Worm (Caenorhabditis elegans) whole organism, L2 larva: ENCODE measurements around the gene T18D3.6.

Source experiments
- C34F6.9 ChIP-seq: fragments of 150-350 bp; optimal IDR thresholded peaks from 2 replicates; lab custom pipeline; 2014; ENCODE audit warnings: missing biosample characterization, missing genetic modification characterization
- F13H6.1 ChIP-seq: sonication (generic microtip); optimal IDR thresholded peaks from 2 replicates; lab custom pipeline; 2016; ENCODE audit warnings: missing genetic modification characterization, missing compliant biosample characterization
- R02D3.7 ChIP-seq: fragments of 150-350 bp; optimal IDR thresholded peaks from 2 replicates; lab custom pipeline; 2014; ENCODE audit warnings: missing biosample characterization, missing genetic modification characterization
- Y55F3AM.14 ChIP-seq: fragments of 200-800 bp; sonication (Bioruptor generic); optimal IDR thresholded peaks from 2 replicates; lab custom pipeline; 2018; ENCODE audit warnings: mild to moderate bottlenecking, missing genetic modification characterization, missing compliant biosample characterization
- ZK546.5 ChIP-seq: sonication (generic microtip); optimal IDR thresholded peaks from 2 replicates; lab custom pipeline; 2017; ENCODE audit warnings: missing biosample characterization, missing genetic modification characterization
- alr-1 ChIP-seq: fragments of 150-350 bp; optimal IDR thresholded peaks from 2 replicates; lab custom pipeline; 2014; ENCODE audit warnings: missing biosample characterization, missing genetic modification characterization
- ama-1 ChIP-seq: fragments of 150-350 bp; optimal IDR thresholded peaks from 2 replicates; lab custom pipeline; 2018; ENCODE audit warnings: inconsistent platforms
- blmp-1 ChIP-seq: sonication (generic microtip); optimal IDR thresholded peaks from 2 replicates; lab custom pipeline; 2017; ENCODE audit warnings: missing genetic modification characterization, mild to moderate bottlenecking, missing compliant biosample characterization, antibody characterized with exemption, moderate library complexity; ENCODE audit not compliant: insufficient read depth
- ceh-16 ChIP-seq: fragments of 150-350 bp; optimal IDR thresholded peaks from 2 replicates; lab custom pipeline; 2014; ENCODE audit warnings: missing biosample characterization, missing genetic modification characterization
- ceh-82 ChIP-seq: fragments of 150-350 bp; optimal IDR thresholded peaks from 2 replicates; lab custom pipeline; 2014; ENCODE audit warnings: missing biosample characterization, missing genetic modification characterization
- crh-2 ChIP-seq: sonication (generic microtip); optimal IDR thresholded peaks from 2 replicates; lab custom pipeline; 2017; ENCODE audit warnings: missing biosample characterization, missing genetic modification characterization
- dmd-4 ChIP-seq: sonication (generic microtip); optimal IDR thresholded peaks from 2 replicates; lab custom pipeline; 2017; ENCODE audit warnings: missing biosample characterization, missing genetic modification characterization
- egl-27 ChIP-seq: sonication (generic microtip); optimal IDR thresholded peaks from 3 replicates; lab custom pipeline; 2017; ENCODE audit warnings: missing biosample characterization, missing genetic modification reagents, missing genetic modification characterization
- elt-1 ChIP-seq: fragments of 150-350 bp; optimal IDR thresholded peaks from 2 replicates; lab custom pipeline; 2014; ENCODE audit warnings: missing biosample characterization, missing genetic modification characterization
- elt-3 ChIP-seq: sonication (generic microtip); optimal IDR thresholded peaks from 2 replicates; lab custom pipeline; 2017; ENCODE audit warnings: missing biosample characterization, missing genetic modification characterization
- fos-1 ChIP-seq: fragments of 150-350 bp; optimal IDR thresholded peaks from 2 replicates; lab custom pipeline; 2014; ENCODE audit warnings: missing biosample characterization, missing genetic modification characterization
- gmeb-1 ChIP-seq: fragments of 150-350 bp; optimal IDR thresholded peaks from 2 replicates; lab custom pipeline; 2014; ENCODE audit warnings: missing biosample characterization, missing genetic modification characterization
- lin-11 ChIP-seq: fragments of 150-350 bp; sonication (generic microtip); optimal IDR thresholded peaks from 2 replicates; lab custom pipeline; 2014; ENCODE audit warnings: missing biosample characterization, missing genetic modification characterization, inconsistent platforms, mixed read lengths
- lin-39 ChIP-seq: fragments of 150-350 bp; optimal IDR thresholded peaks from 2 replicates; lab custom pipeline; 2014; ENCODE audit warnings: missing biosample characterization, missing genetic modification reagents, missing genetic modification characterization
- mbf-1 ChIP-seq: sonication (generic microtip); optimal IDR thresholded peaks from 2 replicates; lab custom pipeline; 2017; ENCODE audit warnings: missing biosample characterization, missing genetic modification characterization
- mdl-1 ChIP-seq, 2 experiments: fragments of 150-350 bp in 1 of 2; sonication (generic microtip) in 1 of 2; optimal IDR thresholded peaks; 2 replicates each; lab custom pipeline; 2017; ENCODE audit warnings: missing biosample characterization in 2 of 2, missing genetic modification characterization in 2 of 2
- nhr-12 ChIP-seq: fragments of 150-350 bp; optimal IDR thresholded peaks from 2 replicates; lab custom pipeline; 2014; ENCODE audit warnings: missing biosample characterization, missing genetic modification characterization
- nhr-129 ChIP-seq: fragments of 150-350 bp; optimal IDR thresholded peaks from 2 replicates; lab custom pipeline; 2014; ENCODE audit warnings: missing biosample characterization, missing genetic modification characterization
- nhr-21 ChIP-seq: fragments of 150-350 bp; optimal IDR thresholded peaks from 2 replicates; lab custom pipeline; 2014; ENCODE audit warnings: missing biosample characterization, missing genetic modification characterization
- nhr-23 ChIP-seq: fragments of 150-350 bp; optimal IDR thresholded peaks from 2 replicates; lab custom pipeline; 2014; ENCODE audit warnings: missing biosample characterization, missing genetic modification reagents, missing genetic modification characterization
- nhr-237 ChIP-seq: fragments of 150-350 bp; optimal IDR thresholded peaks from 2 replicates; lab custom pipeline; 2014; ENCODE audit warnings: missing biosample characterization, missing genetic modification characterization
- nhr-25 ChIP-seq: fragments of 150-350 bp; sonication (generic microtip); optimal IDR thresholded peaks from 3 replicates; lab custom pipeline; 2014; ENCODE audit warnings: missing biosample characterization, missing genetic modification characterization
- nhr-77 ChIP-seq: fragments of 150-350 bp; optimal IDR thresholded peaks from 2 replicates; lab custom pipeline; 2014; ENCODE audit warnings: missing biosample characterization, missing genetic modification characterization
- peb-1 ChIP-seq: fragments of 150-350 bp; optimal IDR thresholded peaks from 2 replicates; lab custom pipeline; 2014; ENCODE audit warnings: missing biosample characterization, missing genetic modification characterization
- sem-4 ChIP-seq: fragments of 150-350 bp; optimal IDR thresholded peaks from 2 replicates; lab custom pipeline; 2014; ENCODE audit warnings: missing biosample characterization, missing genetic modification reagents, missing genetic modification characterization
- skn-1 ChIP-seq: sonication (generic microtip); optimal IDR thresholded peaks from 2 replicates; lab custom pipeline; 2017; ENCODE audit warnings: missing biosample characterization, missing genetic modification characterization
- sma-3 ChIP-seq: sonication (generic microtip); optimal IDR thresholded peaks from 2 replicates; lab custom pipeline; 2016; ENCODE audit warnings: missing genetic modification reagents, missing genetic modification characterization, missing compliant biosample characterization
- sma-9 ChIP-seq, 2 experiments: fragments of 150-350 bp in 1 of 2; sonication (generic microtip) in 1 of 2; optimal IDR thresholded peaks; 2 replicates each; lab custom pipeline; 2014 to 2016; ENCODE audit warnings: missing genetic modification characterization in 2 of 2, mild to moderate bottlenecking in 1 of 2, missing biosample characterization in 1 of 2, missing compliant biosample characterization in 1 of 2, missing genetic modification reagents in 1 of 2, moderate library complexity in 1 of 2
- snpc-4 ChIP-seq: fragments of 150-350 bp; optimal IDR thresholded peaks from 2 replicates; lab custom pipeline; 2014; ENCODE audit warnings: missing biosample characterization, missing genetic modification characterization
- unc-39 ChIP-seq: fragments of 150-350 bp; optimal IDR thresholded peaks from 2 replicates; lab custom pipeline; 2014; ENCODE audit warnings: missing biosample characterization, missing genetic modification characterization
- unc-55 ChIP-seq: fragments of 150-350 bp; sonication (generic microtip); optimal IDR thresholded peaks from 3 replicates; lab custom pipeline; 2014; ENCODE audit warnings: missing biosample characterization, missing genetic modification reagents, missing genetic modification characterization
- unc-62 ChIP-seq: fragments of 150-350 bp; optimal IDR thresholded peaks from 2 replicates; lab custom pipeline; 2014; ENCODE audit warnings: missing biosample characterization, missing genetic modification reagents, missing genetic modification characterization
- zag-1 ChIP-seq: fragments of 150-350 bp; optimal IDR thresholded peaks from 2 replicates; lab custom pipeline; 2014; ENCODE audit warnings: missing biosample characterization, missing genetic modification characterization
- ztf-1 ChIP-seq: fragments of 200-800 bp; sonication (Bioruptor generic); conservative IDR thresholded peaks from 2 replicates; pipeline ENCODE4 v1.3.6; 2022; ENCODE audit warnings: missing genetic modification characterization, missing compliant biosample characterization
- ztf-11 ChIP-seq: sonication (generic microtip); optimal IDR thresholded peaks from 2 replicates; lab custom pipeline; 2017; ENCODE audit warnings: missing biosample characterization, missing genetic modification characterization
- ztf-4 ChIP-seq: fragments of 150-350 bp; optimal IDR thresholded peaks from 2 replicates; lab custom pipeline; 2014; ENCODE audit warnings: missing biosample characterization, missing genetic modification characterization

Gene T18D3.6

DNA sequence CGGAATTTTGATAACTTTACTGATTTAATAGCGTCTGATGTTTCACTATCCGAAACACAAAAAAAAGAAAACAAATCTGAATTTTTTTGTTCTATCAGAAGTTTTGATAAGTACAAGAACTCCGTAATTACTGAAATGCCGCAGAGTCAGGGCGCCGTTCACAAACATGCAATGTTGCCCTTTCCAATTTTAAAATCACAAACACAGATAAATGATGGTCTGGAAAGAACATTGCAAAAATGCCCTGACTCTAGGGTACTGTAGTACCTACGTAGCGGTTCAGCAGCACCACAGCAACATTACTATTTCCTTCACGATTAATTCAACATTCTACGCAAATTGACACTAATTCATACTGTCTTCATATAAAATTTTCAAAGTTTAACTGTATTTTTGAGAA, 43.1 kb upstream of the T18D3.6 start:
- TF ChIP-seq unc-39 (tag; lab: Kevin White, UChicago), result no peak
- no peak for TF ChIP-seq Y55F3AM.14
- TF ChIP-seq gmeb-1 (tag; lab: Kevin White, UChicago), result no peak
- TF ChIP-seq snpc-4, result no peak
- no peak for TF ChIP-seq egl-27 (tag; lab: Kevin White, UChicago)
- no peak for TF ChIP-seq ceh-82
- no peak for TF ChIP-seq lin-39
- no peak for TF ChIP-seq lin-11 (tag; lab: Kevin White, UChicago)
- TF ChIP-seq crh-2, result no peak
- no peak for TF ChIP-seq nhr-21 (tag; lab: Kevin White, UChicago)
- TF ChIP-seq unc-62 (GFP tag; lab: Kevin White, UChicago), result no peak
- no peak for TF ChIP-seq nhr-25 (tag; lab: Kevin White, UChicago)
- no peak for TF ChIP-seq ztf-1 (GFP tag; lab: Robert Waterston, UW)
- no peak for TF ChIP-seq ztf-4
- TF ChIP-seq R02D3.7, result no peak
- TF ChIP-seq mdl-1 (tag; optimal IDR thresholded peaks at IDR 0.05; lab: Kevin White, UChicago), result no peak
- no peak for TF ChIP-seq nhr-77 (tag; lab: Kevin White, UChicago)
- TF ChIP-seq fos-1 (tag; lab: Kevin White, UChicago), result no peak
- TF ChIP-seq, all 48 proteins: peak for 0

ce11 chrX:12407297-12407696, 42.4 kb upstream of the T18D3.6 start:
- TF ChIP-seq F13H6.1 (tag; lab: Kevin White, UChicago) (peak; percentile 41), ztf-4 (no peak)

DNA sequence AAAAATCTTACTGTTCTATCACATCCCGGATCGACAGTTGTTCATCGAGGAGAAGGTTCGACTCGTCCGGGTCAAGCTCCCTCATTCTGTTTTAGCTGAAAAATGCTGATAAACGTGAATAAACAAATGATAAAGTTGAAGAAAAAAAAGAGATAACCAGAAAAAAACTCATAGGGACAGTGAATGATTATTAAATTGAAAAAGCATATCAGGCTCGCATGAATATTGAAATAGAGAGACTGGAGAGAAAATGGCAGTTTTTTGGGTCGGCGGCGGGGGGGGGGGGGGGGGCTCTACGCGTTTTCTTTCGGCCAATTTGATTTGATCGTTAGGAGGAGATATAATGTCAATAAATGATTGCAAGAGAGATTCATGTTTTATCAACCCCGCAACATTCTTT, 35.8 kb upstream of the T18D3.6 start, which contains the start of gene lin-2:
Gene lin-2 (minus strand): TSS at position 101 of the 400 bp plus-strand sequence.
- no peak for TF ChIP-seq ztf-11 (tag; lab: Kevin White, UChicago)
- no peak for TF ChIP-seq mdl-1 (tag; optimal IDR thresholded peaks at IDR 0.05; lab: Kevin White, UChicago)
- no peak for TF ChIP-seq nhr-23 (tag; lab: Kevin White, UChicago)
- TF ChIP-seq elt-1 (tag; lab: Kevin White, UChicago), result no peak
- no peak for TF ChIP-seq sma-3 (GFP tag; lab: Kevin White, UChicago)
- TF ChIP-seq egl-27 (tag; lab: Kevin White, UChicago), result no peak
- TF ChIP-seq peb-1 (tag; lab: Kevin White, UChicago), result no peak
- TF ChIP-seq ceh-16, result no peak
- no peak for TF ChIP-seq zag-1
- no peak for TF ChIP-seq elt-3 (tag; lab: Kevin White, UChicago)
- TF ChIP-seq skn-1 (tag; lab: Kevin White, UChicago), result no peak
- TF ChIP-seq F13H6.1 (tag; lab: Kevin White, UChicago), result no peak
- no peak for TF ChIP-seq ZK546.5 (tag; lab: Kevin White, UChicago)
- TF ChIP-seq unc-39 (tag; lab: Kevin White, UChicago), result no peak
- no peak for TF ChIP-seq snpc-4

- TF ChIP-seq crh-2 (no peak), nhr-23 (tag; lab: Kevin White, UChicago) (no peak), unc-62 (GFP tag; lab: Kevin White, UChicago) (no peak), blmp-1 (tag; lab: Kevin White, UChicago) (no peak), alr-1 (no peak), unc-39 (tag; lab: Kevin White, UChicago) (no peak), snpc-4 (no peak), Y55F3AM.14 (no peak), mbf-1 (tag; lab: Kevin White, UChicago) (no peak), skn-1 (tag; lab: Kevin White, UChicago) (no peak), R02D3.7 (no peak), sem-4 (tag; lab: Kevin White, UChicago) (no peak), zag-1 (no peak), C34F6.9 (tag; lab: Kevin White, UChicago) (no peak)
These were observed 33.9 kb upstream of the T18D3.6 start for ce11 chrX:12415832-12416231.

- TF ChIP-seq mdl-1 (tag; optimal IDR thresholded peaks at IDR 0.05; lab: Kevin White, UChicago), result no peak
- TF ChIP-seq sma-9 (GFP tag; optimal IDR thresholded peaks at IDR 0.05; lab: Kevin White, UChicago), result peak; percentile 71
- TF ChIP-seq sma-9 (tag; optimal IDR thresholded peaks at IDR 0.05; lab: Kevin White, UChicago), result no peak
- TF ChIP-seq alr-1, result no peak
- no peak for TF ChIP-seq nhr-77 (tag; lab: Kevin White, UChicago)
- TF ChIP-seq elt-1 (tag; lab: Kevin White, UChicago), result no peak
- no peak for TF ChIP-seq nhr-237 (tag; lab: Kevin White, UChicago)
- TF ChIP-seq zag-1, result no peak
- TF ChIP-seq nhr-12, result no peak
- no peak for TF ChIP-seq dmd-4 (tag; lab: Kevin White, UChicago)
- TF ChIP-seq crh-2, result peak; percentile 16
- TF ChIP-seq R02D3.7, result no peak
- TF ChIP-seq nhr-25 (tag; lab: Kevin White, UChicago), result peak; percentile 65
- peak; percentile 26 for TF ChIP-seq sma-3 (GFP tag; lab: Kevin White, UChicago)
- no peak for TF ChIP-seq ama-1 (lab: Kevin White, UChicago)
- no peak for TF ChIP-seq unc-55 (GFP tag; lab: Kevin White, UChicago)
- TF ChIP-seq blmp-1 (tag; lab: Kevin White, UChicago), result no peak
- TF ChIP-seq nhr-129, result no peak
- TF ChIP-seq unc-39 (tag; lab: Kevin White, UChicago), result no peak
- TF ChIP-seq nhr-21 (tag; lab: Kevin White, UChicago), result peak; percentile 64
- no peak for TF ChIP-seq ceh-16
- no peak for TF ChIP-seq lin-11 (tag; lab: Kevin White, UChicago)
- TF ChIP-seq ceh-82, result no peak
- TF ChIP-seq, all 48 proteins: peak for 5
These were observed 27.1 kb upstream of the T18D3.6 start for ce11 chrX:12422580-12422979.
